Worm (Caenorhabditis elegans) whole organism, L2 larva: ENCODE data around the gene ZK1010.12.
A peak's percentile ranks its signal among the peaks of the same experiment; 100 is the strongest.

Source experiments
- F13H6.1 ChIP-seq: sonication (generic microtip); optimal IDR thresholded peaks from 2 replicates; lab custom pipeline; 2016; ENCODE audit warnings: missing genetic modification characterization, missing compliant biosample characterization
- R02D3.7 ChIP-seq: fragments of 150-350 bp; optimal IDR thresholded peaks from 2 replicates; lab custom pipeline; 2014; ENCODE audit warnings: missing biosample characterization, missing genetic modification characterization
- Y55F3AM.14 ChIP-seq: fragments of 200-800 bp; sonication (Bioruptor generic); optimal IDR thresholded peaks from 2 replicates; lab custom pipeline; 2018; ENCODE audit warnings: mild to moderate bottlenecking, missing genetic modification characterization, missing compliant biosample characterization
- ZK546.5 ChIP-seq: sonication (generic microtip); optimal IDR thresholded peaks from 2 replicates; lab custom pipeline; 2017; ENCODE audit warnings: missing biosample characterization, missing genetic modification characterization
- alr-1 ChIP-seq: fragments of 150-350 bp; optimal IDR thresholded peaks from 2 replicates; lab custom pipeline; 2014; ENCODE audit warnings: missing biosample characterization, missing genetic modification characterization
- ama-1 ChIP-seq: fragments of 150-350 bp; optimal IDR thresholded peaks from 2 replicates; lab custom pipeline; 2018; ENCODE audit warnings: inconsistent platforms
- blmp-1 ChIP-seq: sonication (generic microtip); optimal IDR thresholded peaks from 2 replicates; lab custom pipeline; 2017; ENCODE audit warnings: missing genetic modification characterization, mild to moderate bottlenecking, missing compliant biosample characterization, antibody characterized with exemption, moderate library complexity; ENCODE audit not compliant: insufficient read depth
- ceh-16 ChIP-seq: fragments of 150-350 bp; optimal IDR thresholded peaks from 2 replicates; lab custom pipeline; 2014; ENCODE audit warnings: missing biosample characterization, missing genetic modification characterization
- ceh-82 ChIP-seq: fragments of 150-350 bp; optimal IDR thresholded peaks from 2 replicates; lab custom pipeline; 2014; ENCODE audit warnings: missing biosample characterization, missing genetic modification characterization
- crh-2 ChIP-seq: sonication (generic microtip); optimal IDR thresholded peaks from 2 replicates; lab custom pipeline; 2017; ENCODE audit warnings: missing biosample characterization, missing genetic modification characterization
- dmd-4 ChIP-seq: sonication (generic microtip); optimal IDR thresholded peaks from 2 replicates; lab custom pipeline; 2017; ENCODE audit warnings: missing biosample characterization, missing genetic modification characterization
- egl-27 ChIP-seq: sonication (generic microtip); optimal IDR thresholded peaks from 3 replicates; lab custom pipeline; 2017; ENCODE audit warnings: missing biosample characterization, missing genetic modification reagents, missing genetic modification characterization
- elt-1 ChIP-seq: fragments of 150-350 bp; optimal IDR thresholded peaks from 2 replicates; lab custom pipeline; 2014; ENCODE audit warnings: missing biosample characterization, missing genetic modification characterization
- elt-3 ChIP-seq: sonication (generic microtip); optimal IDR thresholded peaks from 2 replicates; lab custom pipeline; 2017; ENCODE audit warnings: missing biosample characterization, missing genetic modification characterization
- fos-1 ChIP-seq: fragments of 150-350 bp; optimal IDR thresholded peaks from 2 replicates; lab custom pipeline; 2014; ENCODE audit warnings: missing biosample characterization, missing genetic modification characterization
- gmeb-1 ChIP-seq: fragments of 150-350 bp; optimal IDR thresholded peaks from 2 replicates; lab custom pipeline; 2014; ENCODE audit warnings: missing biosample characterization, missing genetic modification characterization
- lin-11 ChIP-seq: fragments of 150-350 bp; sonication (generic microtip); optimal IDR thresholded peaks from 2 replicates; lab custom pipeline; 2014; ENCODE audit warnings: missing biosample characterization, missing genetic modification characterization, inconsistent platforms, mixed read lengths
- lin-13 ChIP-seq: fragments of 150-350 bp; optimal IDR thresholded peaks from 2 replicates; lab custom pipeline; 2014; ENCODE audit warnings: missing biosample characterization, missing genetic modification reagents, missing genetic modification characterization
- lin-39 ChIP-seq: fragments of 150-350 bp; optimal IDR thresholded peaks from 2 replicates; lab custom pipeline; 2014; ENCODE audit warnings: missing biosample characterization, missing genetic modification reagents, missing genetic modification characterization
- lsy-2 ChIP-seq, 2 experiments: fragments of 150-350 bp in 1 of 2; sonication (generic microtip) in 1 of 2; optimal IDR thresholded peaks; 2 replicates each; lab custom pipeline; 2014 to 2017; ENCODE audit warnings: missing biosample characterization in 2 of 2, missing genetic modification characterization in 2 of 2
- mab-5 ChIP-seq: fragments of 150-350 bp; optimal IDR thresholded peaks from 2 replicates; lab custom pipeline; 2014; ENCODE audit warnings: missing biosample characterization, missing genetic modification characterization
- mdl-1 ChIP-seq, 2 experiments: fragments of 150-350 bp in 1 of 2; sonication (generic microtip) in 1 of 2; optimal IDR thresholded peaks; 2 replicates each; lab custom pipeline; 2017; ENCODE audit warnings: missing biosample characterization in 2 of 2, missing genetic modification characterization in 2 of 2
- nhr-10 ChIP-seq: sonication (generic microtip); optimal IDR thresholded peaks from 2 replicates; lab custom pipeline; 2017; ENCODE audit warnings: missing biosample characterization, missing genetic modification characterization
- nhr-129 ChIP-seq: fragments of 150-350 bp; optimal IDR thresholded peaks from 2 replicates; lab custom pipeline; 2014; ENCODE audit warnings: missing biosample characterization, missing genetic modification characterization
- nhr-23 ChIP-seq: fragments of 150-350 bp; optimal IDR thresholded peaks from 2 replicates; lab custom pipeline; 2014; ENCODE audit warnings: missing biosample characterization, missing genetic modification reagents, missing genetic modification characterization
- nhr-237 ChIP-seq: fragments of 150-350 bp; optimal IDR thresholded peaks from 2 replicates; lab custom pipeline; 2014; ENCODE audit warnings: missing biosample characterization, missing genetic modification characterization
- nhr-25 ChIP-seq: fragments of 150-350 bp; sonication (generic microtip); optimal IDR thresholded peaks from 3 replicates; lab custom pipeline; 2014; ENCODE audit warnings: missing biosample characterization, missing genetic modification characterization
- nhr-6 ChIP-seq: fragments of 150-350 bp; optimal IDR thresholded peaks from 2 replicates; lab custom pipeline; 2014; ENCODE audit warnings: missing biosample characterization, missing genetic modification characterization
- nhr-77 ChIP-seq: fragments of 150-350 bp; optimal IDR thresholded peaks from 2 replicates; lab custom pipeline; 2014; ENCODE audit warnings: missing biosample characterization, missing genetic modification characterization
- peb-1 ChIP-seq: fragments of 150-350 bp; optimal IDR thresholded peaks from 2 replicates; lab custom pipeline; 2014; ENCODE audit warnings: missing biosample characterization, missing genetic modification characterization
- skn-1 ChIP-seq: sonication (generic microtip); optimal IDR thresholded peaks from 2 replicates; lab custom pipeline; 2017; ENCODE audit warnings: missing biosample characterization, missing genetic modification characterization
- sma-9 ChIP-seq, 2 experiments: fragments of 150-350 bp in 1 of 2; sonication (generic microtip) in 1 of 2; optimal IDR thresholded peaks; 2 replicates each; lab custom pipeline; 2014 to 2016; ENCODE audit warnings: missing genetic modification characterization in 2 of 2, mild to moderate bottlenecking in 1 of 2, missing biosample characterization in 1 of 2, missing compliant biosample characterization in 1 of 2, missing genetic modification reagents in 1 of 2, moderate library complexity in 1 of 2
- snpc-4 ChIP-seq: fragments of 150-350 bp; optimal IDR thresholded peaks from 2 replicates; lab custom pipeline; 2014; ENCODE audit warnings: missing biosample characterization, missing genetic modification characterization
- unc-62 ChIP-seq: fragments of 150-350 bp; optimal IDR thresholded peaks from 2 replicates; lab custom pipeline; 2014; ENCODE audit warnings: missing biosample characterization, missing genetic modification reagents, missing genetic modification characterization
- ztf-1 ChIP-seq: fragments of 200-800 bp; sonication (Bioruptor generic); conservative IDR thresholded peaks from 2 replicates; pipeline ENCODE4 v1.3.6; 2022; ENCODE audit warnings: missing genetic modification characterization, missing compliant biosample characterization
- ztf-4 ChIP-seq: fragments of 150-350 bp; optimal IDR thresholded peaks from 2 replicates; lab custom pipeline; 2014; ENCODE audit warnings: missing biosample characterization, missing genetic modification characterization

The ZK1010.12 gene

DNA sequence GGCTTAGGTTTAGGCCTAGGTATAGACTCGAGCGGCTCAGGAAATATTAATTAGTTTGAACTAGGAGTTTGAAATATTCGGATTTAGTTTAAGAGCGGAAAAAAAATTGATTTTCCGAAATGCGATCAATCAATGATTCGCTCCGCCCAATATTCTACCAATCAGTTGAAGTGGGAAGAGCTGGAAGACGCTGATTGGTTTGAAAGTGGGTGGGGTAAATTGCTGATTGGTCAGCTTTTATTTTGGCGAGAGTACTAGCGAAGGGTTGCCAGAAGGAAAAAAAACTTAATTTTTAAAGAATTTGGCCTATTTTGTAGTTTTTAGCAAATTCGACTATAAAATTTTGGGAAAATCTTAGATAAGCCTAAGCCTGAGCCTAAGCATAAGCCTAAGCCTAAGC is 47.0 kb upstream of the ZK1010.12 start:
- TF ChIP-seq gmeb-1 (tag; lab: Kevin White, UChicago) (no peak), nhr-10 (tag; lab: Kevin White, UChicago) (no peak), nhr-23 (tag; lab: Kevin White, UChicago) (no peak), Y55F3AM.14 (GFP tag; lab: Kevin White, UChicago) (no peak), lin-13 (GFP tag; lab: Kevin White, UChicago) (no peak), ceh-82 (no peak), egl-27 (tag; lab: Kevin White, UChicago) (no peak), dmd-4 (tag; lab: Kevin White, UChicago) (no peak)
- TF ChIP-seq, all 48 proteins: peak for 0

DNA sequence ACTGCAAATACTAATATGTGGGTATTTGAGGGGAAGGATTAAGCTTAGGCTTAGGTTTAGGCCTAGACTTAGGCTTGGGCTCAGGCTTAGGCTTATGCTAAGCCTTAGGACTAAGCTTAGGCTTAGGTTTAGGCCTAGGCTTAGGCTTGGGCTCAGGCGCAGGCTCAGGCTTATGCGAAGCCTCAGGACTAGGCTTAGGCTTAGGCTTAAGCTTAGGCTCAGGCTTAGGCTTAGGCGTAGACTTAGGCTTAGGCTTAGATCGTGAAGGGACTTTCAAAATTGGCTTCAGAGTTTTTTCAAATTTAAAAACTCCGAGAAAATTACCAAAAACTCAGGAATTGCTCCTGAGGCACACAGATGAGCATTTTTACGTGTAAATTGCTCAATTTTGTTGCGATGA is 46.0 kb upstream of the ZK1010.12 start:
- no peak for TF ChIP-seq lsy-2 (tag; optimal IDR thresholded peaks at IDR 0.05; lab: Kevin White, UChicago)
- TF ChIP-seq lin-11 (tag; lab: Kevin White, UChicago) = no peak
- TF ChIP-seq mab-5 = no peak
- no peak for TF ChIP-seq crh-2 (tag; lab: Kevin White, UChicago)
- no peak for TF ChIP-seq ceh-16
- TF ChIP-seq nhr-237 (tag; lab: Kevin White, UChicago) = no peak
- no peak for TF ChIP-seq nhr-6 (tag; lab: Kevin White, UChicago)
- TF ChIP-seq unc-62 = no peak
- no peak for TF ChIP-seq ZK546.5
- no peak for TF ChIP-seq elt-3 (tag; lab: Kevin White, UChicago)
- no peak for TF ChIP-seq skn-1
- no peak for TF ChIP-seq nhr-10 (tag; lab: Kevin White, UChicago)
- TF ChIP-seq nhr-77 (tag; lab: Kevin White, UChicago) = no peak
- no peak for TF ChIP-seq nhr-25
- no peak for TF ChIP-seq lin-13 (GFP tag; lab: Kevin White, UChicago)
- TF ChIP-seq, all 48 proteins: peak for 0

DNA sequence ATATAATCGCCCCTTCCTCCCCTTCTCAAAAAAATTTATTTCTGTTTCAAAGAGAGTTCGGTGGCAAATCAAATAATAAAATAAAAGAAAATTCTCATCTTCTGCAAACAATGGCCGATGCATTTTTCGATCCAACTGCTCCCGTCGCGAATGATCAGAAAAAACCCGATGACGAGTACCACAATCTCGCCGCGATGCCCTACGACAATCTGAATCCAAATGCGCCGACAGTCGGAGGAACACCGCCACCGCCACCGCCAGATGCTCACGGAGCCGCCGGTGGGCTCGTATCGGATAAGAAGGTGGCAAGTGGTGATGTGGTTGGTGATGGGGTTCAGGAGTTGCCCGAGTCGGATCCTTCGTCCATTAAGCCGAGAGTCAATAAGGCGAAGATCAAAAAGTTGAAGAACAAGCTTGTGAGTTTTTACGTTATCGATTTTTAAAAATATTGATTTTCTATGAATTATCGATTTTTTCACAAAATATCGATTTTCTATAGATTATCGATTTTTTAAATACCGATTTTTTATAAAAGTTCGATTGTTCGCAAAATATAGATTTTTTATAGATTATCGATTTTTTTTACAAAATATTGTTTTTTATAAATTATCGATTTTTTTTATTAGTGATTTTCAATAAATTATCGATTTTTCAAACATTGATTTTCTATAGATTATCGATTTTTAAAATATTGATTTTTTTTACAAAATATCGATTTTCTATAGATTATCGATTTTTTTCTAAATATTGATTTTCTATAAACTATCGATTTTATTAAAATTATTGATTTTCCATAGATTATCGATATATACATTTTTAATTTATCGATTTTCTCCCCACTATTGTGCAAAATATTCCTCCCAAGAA is 39.5 kb upstream of the ZK1010.12 start, which contains the start of gene Y39E4A.1:
Gene Y39E4A.1 (plus strand): TSS at position 51 of the 867 bp plus-strand sequence.
- TF ChIP-seq alr-1 = no peak

DNA sequence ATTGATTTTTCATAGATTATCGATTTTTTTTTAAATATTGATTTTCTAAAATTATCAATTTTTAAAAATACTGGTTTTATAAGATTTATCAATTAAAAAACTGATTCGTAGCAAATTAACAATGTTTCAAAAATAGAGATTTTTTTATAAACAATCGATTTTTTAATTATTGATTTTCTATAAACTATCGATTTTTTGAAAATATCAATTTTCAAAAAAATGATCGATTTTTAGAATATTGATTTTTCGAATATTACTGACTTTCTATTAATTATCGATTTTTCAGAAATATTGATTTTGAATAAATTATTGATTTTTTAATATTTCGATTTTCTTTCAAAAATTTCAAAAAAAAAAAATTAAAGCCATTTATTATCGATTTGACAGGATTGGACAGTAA is 38.5 kb upstream of the ZK1010.12 start:
- TF ChIP-seq F13H6.1 (tag; lab: Kevin White, UChicago) = no peak
- TF ChIP-seq skn-1 = no peak
- TF ChIP-seq, all 48 proteins: peak for 0

DNA sequence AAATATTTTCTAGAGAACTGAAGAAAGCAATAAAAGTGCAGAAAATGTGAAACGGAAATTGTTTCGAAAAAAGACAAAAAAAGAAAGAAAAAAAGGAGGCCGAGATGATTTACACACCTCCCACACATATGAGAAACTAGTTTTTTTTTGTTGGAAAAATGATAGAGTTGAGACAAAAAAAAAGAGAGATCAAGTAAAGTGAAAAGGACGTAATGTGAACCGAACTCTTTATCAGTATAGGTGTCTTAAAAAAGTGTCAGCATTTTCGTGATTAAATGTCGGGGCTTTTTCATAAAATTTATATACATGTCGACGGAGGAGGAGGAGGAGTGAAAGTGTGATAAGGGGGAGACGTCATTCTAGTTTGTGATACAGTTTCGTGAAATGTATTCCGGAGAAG is 31.8 kb upstream of the ZK1010.12 start:
- TF ChIP-seq blmp-1 (tag; lab: Kevin White, UChicago) (peak; percentile 11), fos-1 (tag; lab: Kevin White, UChicago) (peak; percentile 85), sma-9 (GFP tag; optimal IDR thresholded peaks at IDR 0.05; lab: Kevin White, UChicago) (peak; percentile 28), sma-9 (tag; optimal IDR thresholded peaks at IDR 0.05; lab: Kevin White, UChicago) (no peak), gmeb-1 (tag; lab: Kevin White, UChicago) (peak; percentile 33), lin-13 (GFP tag; lab: Kevin White, UChicago) (no peak), unc-62 (no peak), crh-2 (tag; lab: Kevin White, UChicago) (peak; percentile 35)
- TF ChIP-seq, all 48 proteins: peak for 5

DNA sequence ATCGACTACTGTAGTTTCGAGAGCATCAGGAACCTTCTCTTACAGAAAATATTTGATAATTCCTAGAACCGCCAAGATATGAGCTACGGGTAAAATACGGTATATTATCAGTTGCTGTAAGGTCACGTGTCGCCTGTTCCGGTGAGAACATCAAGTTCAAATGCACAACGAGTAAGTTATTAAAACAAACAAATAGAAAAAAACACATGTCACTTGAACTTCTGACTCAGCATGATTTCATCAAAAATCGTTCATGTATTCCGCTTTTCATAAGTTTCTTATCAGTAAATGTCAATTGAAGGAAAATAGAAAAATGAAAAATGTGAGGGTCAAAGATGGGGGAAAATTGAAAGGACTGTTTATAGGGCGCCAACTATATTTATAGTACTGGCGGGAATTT is 30.4 kb upstream of the ZK1010.12 start:
- TF ChIP-seq ceh-82 (no peak), fos-1 (tag; lab: Kevin White, UChicago) (peak; percentile 69)

DNA sequence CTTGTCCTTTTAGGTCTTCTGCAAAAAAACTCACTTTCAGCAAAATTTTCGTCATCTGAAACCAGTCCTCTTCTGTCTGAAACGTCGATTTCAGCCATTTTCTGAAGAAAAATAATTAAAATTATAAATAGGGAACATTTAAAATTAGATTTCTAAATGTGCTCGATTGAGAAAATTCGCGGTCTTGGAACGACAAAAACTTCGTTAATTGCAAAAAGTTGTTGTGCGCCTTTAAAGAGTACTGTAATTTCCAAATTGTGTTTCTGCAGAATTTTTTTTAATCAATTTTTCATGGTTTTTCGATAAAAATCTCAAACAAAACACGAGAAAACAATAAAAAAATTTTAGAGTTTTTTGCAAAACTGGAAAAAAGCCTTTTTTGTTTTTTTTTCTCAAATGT is 24.2 kb upstream of the ZK1010.12 start, which contains the start of gene ttm-1:
Gene ttm-1 (minus strand): TSS at position 101 of the 400 bp plus-strand sequence.
- TF ChIP-seq nhr-23 (tag; lab: Kevin White, UChicago) (no peak), peb-1 (tag; lab: Kevin White, UChicago) (no peak), nhr-6 (tag; lab: Kevin White, UChicago) (no peak), ztf-1 (no peak), alr-1 (no peak), R02D3.7 (no peak), mdl-1 (tag; optimal IDR thresholded peaks at IDR 0.05; lab: Kevin White, UChicago) (no peak), snpc-4 (no peak), ceh-16 (no peak), lin-39 (tag; lab: Kevin White, UChicago) (no peak), ztf-4 (tag; lab: Kevin White, UChicago) (no peak), nhr-10 (tag; lab: Kevin White, UChicago) (no peak), nhr-129 (tag; lab: Kevin White, UChicago) (no peak), ama-1 (lab: Kevin White, UChicago) (no peak), elt-1 (tag; lab: Kevin White, UChicago) (no peak), gmeb-1 (tag; lab: Kevin White, UChicago) (no peak)
